Worm (Caenorhabditis elegans): ENCODE measurements around the gene vep-2.

ce11 chrX:3610442-3610841 is 17.7 kb upstream of the vep-2 start:
- TF ChIP-seq tbx-11 (GFP tag; IDR thresholded peaks at IDR 0.05) (no peak), ceh-36 (tag; optimal IDR thresholded peaks at IDR 0.05) (no peak), tbx-37 (GFP tag; conservative IDR thresholded peaks at IDR 0.05) (no peak), ama-1 (optimal IDR thresholded peaks at IDR 0.05) (no peak), B0310.2 (tag; optimal IDR thresholded peaks at IDR 0.05) (no peak), aly-1 (tag; optimal IDR thresholded peaks at IDR 0.05) (no peak), hmg-4 (GFP tag; optimal IDR thresholded peaks at IDR 0.05) (no peak), scrt-1 (GFP tag; IDR thresholded peaks at IDR 0.05) (no peak), pes-1 (GFP tag; IDR thresholded peaks at IDR 0.05) (no peak), ceh-13 (GFP tag; optimal IDR thresholded peaks at IDR 0.05) (no peak), flt-1 (GFP tag; IDR thresholded peaks at IDR 0.05) (no peak), sea-1 (GFP tag; conservative IDR thresholded peaks at IDR 0.05) (no peak), F13C5.2 (tag; optimal IDR thresholded peaks at IDR 0.05) (no peak), tra-4 (tag; optimal IDR thresholded peaks at IDR 0.05) (no peak)

All from whole organism, early embryonic.